Fruit fly (Drosophila melanogaster): Measurements from ENCODE around the gene kst.

Gene kst

DNA sequence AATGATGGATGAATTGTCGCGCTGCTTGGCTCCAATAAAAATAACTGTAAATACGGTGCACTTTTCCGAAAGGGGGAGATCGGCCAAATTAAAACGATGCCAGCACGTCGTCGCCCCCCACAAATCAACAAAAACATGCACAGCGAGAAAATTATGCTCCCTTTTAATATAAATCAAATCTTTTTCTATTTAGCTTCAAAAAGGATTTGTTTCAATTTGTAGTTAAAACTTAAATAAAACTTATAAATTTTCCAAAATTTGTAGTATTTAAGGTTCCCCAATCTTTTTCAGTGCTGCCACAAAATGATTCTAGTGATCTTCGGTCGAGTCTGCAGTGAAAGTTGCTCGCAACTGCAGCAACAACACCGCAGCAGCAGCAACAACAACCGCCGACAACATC, 59.4 kb downstream of the kst start (continued):
- TF ChIP-seq CG9215 (GFP tag; IDR thresholded peaks at IDR 0.05): peak; percentile 41; the same call in 1 of the 2 replicates
- no peak for TF ChIP-seq D (optimal IDR thresholded peaks at IDR 0.05)
- TF ChIP-seq D (GFP tag; optimal IDR thresholded peaks at IDR 0.05): peak; percentile 95
- TF ChIP-seq CG5953 (GFP tag; IDR thresholded peaks at IDR 0.05): peak; percentile 48; the same call in 1 of the 2 replicates
- peak; percentile 68 for TF ChIP-seq odd (GFP tag; optimal IDR thresholded peaks at IDR 0.05)
- TF ChIP-seq eve (GFP tag; optimal IDR thresholded peaks at IDR 0.05): peak in 1 of 2 experiments; percentile 93
- peak; percentile 76 for TF ChIP-seq ems (GFP tag; optimal IDR thresholded peaks at IDR 0.05)
- no peak for TF ChIP-seq inv (GFP tag; IDR thresholded peaks at IDR 0.05; ENCODE audit: partially characterized antibody)
- TF ChIP-seq Dfd (GFP tag; optimal IDR thresholded peaks at IDR 0.05): no peak
- TF ChIP-seq Meics (GFP tag; optimal IDR thresholded peaks at IDR 0.05): peak; percentile 31
- TF ChIP-seq Gsc (GFP tag; IDR thresholded peaks at IDR 0.05): peak; percentile 67
- no peak for TF ChIP-seq Sin3A (optimal IDR thresholded peaks at IDR 0.05)
- TF ChIP-seq cad (GFP tag; optimal IDR thresholded peaks at IDR 0.05): no peak
- peak; percentile 21 for TF ChIP-seq CG7987 (GFP tag; optimal IDR thresholded peaks at IDR 0.05)
- peak; percentile 55 for TF ChIP-seq ERR (GFP tag; optimal IDR thresholded peaks at IDR 0.05)
- TF ChIP-seq CG9437 (GFP tag; optimal IDR thresholded peaks at IDR 0.05): peak; percentile 75
- peak; percentile 90 for TF ChIP-seq CG3407 (GFP tag; optimal IDR thresholded peaks at IDR 0.05)
- no peak for TF ChIP-seq D19B (GFP tag; optimal IDR thresholded peaks at IDR 0.05)
- no peak for TF ChIP-seq Bgb (GFP tag; IDR thresholded peaks at IDR 0.05; ENCODE audit: partially characterized antibody)
- peak; percentile 79 for TF ChIP-seq pum (GFP tag; optimal IDR thresholded peaks at IDR 0.05)
- TF ChIP-seq CG3065 (GFP tag; optimal IDR thresholded peaks at IDR 0.05): peak; percentile 67
- no peak for TF ChIP-seq Lim3 (GFP tag; IDR thresholded peaks at IDR 0.05)
- TF ChIP-seq Antp (GFP tag; optimal IDR thresholded peaks at IDR 0.05): peak; percentile 72
- TF ChIP-seq sisA (GFP tag; IDR thresholded peaks at IDR 0.05): peak; percentile 88
- peak; percentile 77 for TF ChIP-seq CG17568 (GFP tag; optimal IDR thresholded peaks at IDR 0.05)
- peak; percentile 69 for TF ChIP-seq run (tag; optimal IDR thresholded peaks at IDR 0.05)
- TF ChIP-seq Jarid2 (GFP tag; optimal IDR thresholded peaks at IDR 0.05): peak; percentile 48
- TF ChIP-seq Bteb2 (GFP tag; optimal IDR thresholded peaks at IDR 0.05): peak; percentile 58
- TF ChIP-seq CG2875 (GFP tag; optimal IDR thresholded peaks at IDR 0.05): peak; percentile 92
- TF ChIP-seq Dbx (GFP tag; IDR thresholded peaks at IDR 0.05): no peak
- TF ChIP-seq CG13424 (tag; optimal IDR thresholded peaks at IDR 0.05): peak; percentile 91
- TF ChIP-seq CG7745 (tag; optimal IDR thresholded peaks at IDR 0.05): peak; percentile 78
- peak; percentile 51 for TF ChIP-seq crc (GFP tag; optimal IDR thresholded peaks at IDR 0.05)
- TF ChIP-seq insv (GFP tag; optimal IDR thresholded peaks at IDR 0.05): peak in 1 of 2 experiments; percentile 7
- peak; percentile 86 for TF ChIP-seq CG10654 (GFP tag; optimal IDR thresholded peaks at IDR 0.05)
- TF ChIP-seq chn (GFP tag; optimal IDR thresholded peaks at IDR 0.05): peak; percentile 91
- peak; percentile 9 for TF ChIP-seq Hey (tag; optimal IDR thresholded peaks at IDR 0.05)
- no peak for TF ChIP-seq hkb (optimal IDR thresholded peaks at IDR 0.05)
- TF ChIP-seq hkb (GFP tag; IDR thresholded peaks at IDR 0.05): peak; percentile 79
- no peak for TF ChIP-seq pros (GFP tag; optimal IDR thresholded peaks at IDR 0.05)
- TF ChIP-seq gcm2 (GFP tag; optimal IDR thresholded peaks at IDR 0.05): peak; percentile 60
- no peak for TF ChIP-seq Trl (optimal IDR thresholded peaks at IDR 0.05)
- TF ChIP-seq Trl (GFP tag; optimal IDR thresholded peaks at IDR 0.05): peak; percentile 75
- peak; percentile 86 for TF ChIP-seq Sox100B (GFP tag; optimal IDR thresholded peaks at IDR 0.05)
- TF ChIP-seq slp2 (GFP tag; optimal IDR thresholded peaks at IDR 0.05): peak; percentile 67
- TF ChIP-seq CG14014 (GFP tag; IDR thresholded peaks at IDR 0.05): peak; percentile 47; the same call in 1 of the 2 replicates
- TF ChIP-seq Vsx1 (GFP tag; optimal IDR thresholded peaks at IDR 0.05): peak; percentile 71
- no peak for TF ChIP-seq B-H2 (GFP tag; optimal IDR thresholded peaks at IDR 0.05)
- peak; percentile 83; the same call in 2 of the 3 replicates for TF ChIP-seq ken (GFP tag; IDR thresholded peaks at IDR 0.05)
- TF ChIP-seq Optix (GFP tag; IDR thresholded peaks at IDR 0.05): peak; percentile 80; the same call in 2 of the 3 replicates
- TF ChIP-seq CG6683 (GFP tag; optimal IDR thresholded peaks at IDR 0.05): peak; percentile 43
- TF ChIP-seq CG10431 (GFP tag; optimal IDR thresholded peaks at IDR 0.05): peak; percentile 91
- TF ChIP-seq CG6654 (GFP tag; optimal IDR thresholded peaks at IDR 0.05): peak; percentile 79
